Worm (Caenorhabditis elegans): Measurements from ENCODE around the gene C24D10.49.
A peak's percentile ranks its signal among the peaks of the same experiment; 100 is the strongest.

C24D10.49 gene

ce11 chrIV:5157226-5157625 is at the start of gene C24D10.49:
Gene C24D10.49, minus strand, starts transcription at chrIV:5157326.
- no peak for TF ChIP-seq C34F6.9 (tag; optimal IDR thresholded peaks at IDR 0.05)
- TF ChIP-seq mdl-1 (tag; optimal IDR thresholded peaks at IDR 0.05), result no peak
- TF ChIP-seq ztf-11 (tag; optimal IDR thresholded peaks at IDR 0.05), result no peak
- TF ChIP-seq nhr-11 (tag; optimal IDR thresholded peaks at IDR 0.05), result no peak
- TF ChIP-seq aly-2 (tag; optimal IDR thresholded peaks at IDR 0.05), result no peak
- no peak for TF ChIP-seq F13H6.1 (tag; optimal IDR thresholded peaks at IDR 0.05)
- no peak for TF ChIP-seq sma-9 (GFP tag; optimal IDR thresholded peaks at IDR 0.05)
- no peak for TF ChIP-seq sma-9 (tag; optimal IDR thresholded peaks at IDR 0.05)
- no peak for TF ChIP-seq nhr-129 (tag; optimal IDR thresholded peaks at IDR 0.05)
- no peak for TF ChIP-seq Y55F3AM.14 (GFP tag; optimal IDR thresholded peaks at IDR 0.05)
- TF ChIP-seq snpc-4 (tag; optimal IDR thresholded peaks at IDR 0.05), result no peak
- no peak for TF ChIP-seq lin-39 (tag; optimal IDR thresholded peaks at IDR 0.05)
- no peak for TF ChIP-seq blmp-1 (tag; optimal IDR thresholded peaks at IDR 0.05; ENCODE audit: insufficient read depth)
- no peak for TF ChIP-seq lsy-2 (tag; optimal IDR thresholded peaks at IDR 0.05)
- no peak for TF ChIP-seq mbf-1 (tag; optimal IDR thresholded peaks at IDR 0.05)
- no peak for TF ChIP-seq zag-1 (tag; optimal IDR thresholded peaks at IDR 0.05)

ce11 chrIV:5206716-5207115 is 49.6 kb upstream of the C24D10.49 start:
- TF ChIP-seq elt-1 (tag; optimal IDR thresholded peaks at IDR 0.05), result no peak
- no peak for TF ChIP-seq sem-4 (tag; optimal IDR thresholded peaks at IDR 0.05)
- TF ChIP-seq nhr-6 (tag; optimal IDR thresholded peaks at IDR 0.05), result no peak
- no peak for TF ChIP-seq dmd-4 (tag; optimal IDR thresholded peaks at IDR 0.05)
- TF ChIP-seq unc-55 (GFP tag; optimal IDR thresholded peaks at IDR 0.05), result no peak
- TF ChIP-seq zag-1 (tag; optimal IDR thresholded peaks at IDR 0.05), result no peak

- TF ChIP-seq sma-9 (GFP tag; optimal IDR thresholded peaks at IDR 0.05), result no peak
- TF ChIP-seq sma-9 (tag; optimal IDR thresholded peaks at IDR 0.05), result no peak
- no peak for TF ChIP-seq lin-13 (GFP tag; optimal IDR thresholded peaks at IDR 0.05)
- TF ChIP-seq mbf-1 (tag; optimal IDR thresholded peaks at IDR 0.05), result no peak
- no peak for TF ChIP-seq sma-3 (GFP tag; optimal IDR thresholded peaks at IDR 0.05)
- TF ChIP-seq dmd-4 (tag; optimal IDR thresholded peaks at IDR 0.05), result no peak
- no peak for TF ChIP-seq C34F6.9 (tag; optimal IDR thresholded peaks at IDR 0.05)
These were observed 47.4 kb upstream of the C24D10.49 start, which contains the start of gene tni-4 for ce11 chrIV:5204573-5204972. Gene tni-4, plus strand, starts transcription at chrIV:5204591.

- TF ChIP-seq ztf-1 (GFP tag; conservative IDR thresholded peaks at IDR 0.05) (no peak), lsy-2 (tag; optimal IDR thresholded peaks at IDR 0.05) (no peak), egl-27 (tag; optimal IDR thresholded peaks at IDR 0.05) (no peak), nhr-21 (tag; optimal IDR thresholded peaks at IDR 0.05) (no peak), aly-2 (tag; optimal IDR thresholded peaks at IDR 0.05) (no peak)
These were observed 45.4 kb upstream of the C24D10.49 start for ce11 chrIV:5202575-5202974.

- TF ChIP-seq dmd-4 (tag; optimal IDR thresholded peaks at IDR 0.05) (no peak), lin-39 (tag; optimal IDR thresholded peaks at IDR 0.05) (no peak), sma-3 (GFP tag; optimal IDR thresholded peaks at IDR 0.05) (no peak), egl-27 (tag; optimal IDR thresholded peaks at IDR 0.05) (no peak), elt-3 (tag; optimal IDR thresholded peaks at IDR 0.05) (no peak), lsy-2 (tag; optimal IDR thresholded peaks at IDR 0.05) (peak in 1 of 2 experiments; percentile 18), nhr-129 (tag; optimal IDR thresholded peaks at IDR 0.05) (no peak), nhr-21 (tag; optimal IDR thresholded peaks at IDR 0.05) (peak; percentile 32), unc-39 (tag; optimal IDR thresholded peaks at IDR 0.05) (no peak), gmeb-1 (tag; optimal IDR thresholded peaks at IDR 0.05) (no peak), mab-5 (tag; optimal IDR thresholded peaks at IDR 0.05) (no peak)
These were observed 43.7 kb upstream of the C24D10.49 start for ce11 chrIV:5200813-5201212.

- no peak for TF ChIP-seq dmd-4 (tag; optimal IDR thresholded peaks at IDR 0.05)
- no peak for TF ChIP-seq F13H6.1 (tag; optimal IDR thresholded peaks at IDR 0.05)
- no peak for TF ChIP-seq mdl-1 (tag; optimal IDR thresholded peaks at IDR 0.05)
- no peak for TF ChIP-seq ztf-1 (GFP tag; conservative IDR thresholded peaks at IDR 0.05)
- TF ChIP-seq blmp-1 (tag; optimal IDR thresholded peaks at IDR 0.05; ENCODE audit: insufficient read depth), result no peak
- TF ChIP-seq unc-39 (tag; optimal IDR thresholded peaks at IDR 0.05), result no peak
- no peak for TF ChIP-seq lin-11 (tag; optimal IDR thresholded peaks at IDR 0.05)
- no peak for TF ChIP-seq nhr-77 (tag; optimal IDR thresholded peaks at IDR 0.05)
These were observed 38.4 kb upstream of the C24D10.49 start, which contains the start of gene gpa-18 for ce11 chrIV:5195531-5195930. Gene gpa-18, minus strand, starts transcription at chrIV:5195631.
